Fruit fly (Drosophila melanogaster): Measurements from ENCODE around the gene Roc1a.

Roc1a gene

DNA sequence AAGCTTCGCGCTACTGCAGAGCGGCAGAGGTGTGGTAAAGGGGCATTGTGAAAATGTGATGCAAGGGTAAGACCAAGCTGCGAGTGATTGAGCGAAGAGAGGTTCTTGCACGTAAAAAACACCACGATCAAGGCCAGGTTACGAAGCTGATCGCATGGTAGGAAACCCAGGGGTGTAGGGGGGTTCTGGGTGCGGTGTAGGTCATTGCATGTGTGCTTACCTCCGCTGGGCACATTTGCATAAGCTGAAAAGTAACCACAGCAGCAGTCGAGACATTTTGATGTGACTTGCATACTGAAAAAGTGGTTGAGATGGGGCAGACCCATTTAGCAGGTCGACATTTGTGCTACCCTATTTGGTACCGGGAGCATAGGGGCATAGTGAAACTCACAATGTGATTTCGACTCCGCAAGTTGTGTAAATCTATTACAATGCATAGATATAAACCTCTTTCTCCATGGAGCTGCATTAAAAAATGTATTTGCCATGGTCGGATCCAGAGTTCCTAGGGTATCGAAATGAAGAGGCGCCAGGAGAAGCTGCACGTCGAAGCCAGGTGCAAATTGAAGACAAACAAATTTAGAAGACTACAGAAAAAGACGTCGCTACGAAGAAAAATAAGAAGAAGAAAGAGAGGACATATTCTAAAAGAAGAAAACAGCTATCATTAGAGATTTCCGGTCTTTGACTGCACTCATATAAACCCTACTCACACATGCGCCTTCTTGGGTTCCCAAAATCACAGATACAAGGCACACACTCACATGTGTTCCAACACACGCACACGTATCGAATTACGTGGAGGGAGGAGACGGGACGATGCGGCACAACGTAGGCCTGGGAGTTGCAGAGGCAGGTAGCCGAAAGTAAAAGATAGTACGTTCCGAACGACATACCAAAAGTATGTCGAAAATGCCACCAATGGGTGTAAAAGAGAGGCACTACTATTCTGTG lies 46.0 kb downstream of the Roc1a start (continued):
- no peak for TF ChIP-seq ttk (GFP tag; IDR thresholded peaks at IDR 0.05)
- TF ChIP-seq CG17568 (GFP tag; optimal IDR thresholded peaks at IDR 0.05) = no peak
- no peak for TF ChIP-seq CG6813 (GFP tag; optimal IDR thresholded peaks at IDR 0.05)
- no peak for TF ChIP-seq Hand (GFP tag; optimal IDR thresholded peaks at IDR 0.05)
- peak; percentile 10 for TF ChIP-seq HLHmδ (GFP tag; optimal IDR thresholded peaks at IDR 0.05)
- TF ChIP-seq CG12769 (tag; optimal IDR thresholded peaks at IDR 0.05) = no peak
- TF ChIP-seq jumu (GFP tag; optimal IDR thresholded peaks at IDR 0.05) = no peak
- TF ChIP-seq corto (GFP tag; optimal IDR thresholded peaks at IDR 0.05) = no peak
- no peak for TF ChIP-seq CG9932 (GFP tag; IDR thresholded peaks at IDR 0.05)
- no peak for TF ChIP-seq gsb-n (tag; optimal IDR thresholded peaks at IDR 0.05)
- peak in 1 of 3 experiments; percentile 9 for TF ChIP-seq lola (GFP tag; optimal IDR thresholded peaks at IDR 0.05)
- TF ChIP-seq zen2 (GFP tag; IDR thresholded peaks at IDR 0.05; ENCODE audit: partially characterized antibody) = no peak
- TF ChIP-seq CG12104 (GFP tag; optimal IDR thresholded peaks at IDR 0.05) = no peak
- TF ChIP-seq unc-4 (GFP tag; IDR thresholded peaks at IDR 0.05; ENCODE audit: partially characterized antibody) = no peak
- TF ChIP-seq CG1792 (GFP tag; optimal IDR thresholded peaks at IDR 0.05) = no peak
- peak; percentile 1 for TF ChIP-seq sens (GFP tag)
- TF ChIP-seq CG2889 (GFP tag; IDR thresholded peaks at IDR 0.05) = no peak
- no peak for TF ChIP-seq tx (GFP tag; optimal IDR thresholded peaks at IDR 0.05)
- TF ChIP-seq CG17829 (tag; optimal IDR thresholded peaks at IDR 0.05) = no peak
- no peak for TF ChIP-seq Sry-β (GFP tag; optimal IDR thresholded peaks at IDR 0.05)
- no peak for TF ChIP-seq CG8089 (GFP tag; optimal IDR thresholded peaks at IDR 0.05)
- no peak for TF ChIP-seq maf-S (GFP tag; optimal IDR thresholded peaks at IDR 0.05)
- TF ChIP-seq CG12942 (GFP tag; optimal IDR thresholded peaks at IDR 0.05) = no peak
- no peak for TF ChIP-seq hth (optimal IDR thresholded peaks at IDR 0.05)
- no peak for TF ChIP-seq Ets97D (GFP tag; optimal IDR thresholded peaks at IDR 0.05)
- TF ChIP-seq sug (tag; optimal IDR thresholded peaks at IDR 0.05) = no peak
- TF ChIP-seq CG2712 (tag; optimal IDR thresholded peaks at IDR 0.05) = peak; percentile 22
- TF ChIP-seq CG5953 (GFP tag; IDR thresholded peaks at IDR 0.05) = no peak
- no peak for TF ChIP-seq caup (GFP tag; optimal IDR thresholded peaks at IDR 0.05; ENCODE audit: severe bottlenecking)
- no peak for TF ChIP-seq Mrtf (GFP tag; IDR thresholded peaks at IDR 0.05)
- no peak for TF ChIP-seq ERR (GFP tag; optimal IDR thresholded peaks at IDR 0.05)
- TF ChIP-seq CG4707 (GFP tag; optimal IDR thresholded peaks at IDR 0.05) = no peak
- TF ChIP-seq CG18764 (GFP tag; optimal IDR thresholded peaks at IDR 0.05) = no peak
- TF ChIP-seq CG3847 (GFP tag; IDR thresholded peaks at IDR 0.05) = no peak
- TF ChIP-seq CG11560 (tag; IDR thresholded peaks at IDR 0.05) = no peak
- no peak for TF ChIP-seq ranshi (GFP tag; IDR thresholded peaks at IDR 0.05)
- TF ChIP-seq Drgx (GFP tag; IDR thresholded peaks at IDR 0.05) = no peak
- TF ChIP-seq cg (GFP tag; optimal IDR thresholded peaks at IDR 0.05) = peak; percentile 76
- no peak for TF ChIP-seq CG2120 (GFP tag; optimal IDR thresholded peaks at IDR 0.05)
- TF ChIP-seq gcm (GFP tag; optimal IDR thresholded peaks at IDR 0.05) = no peak
- 0 out of 3 replicates have a peak, but pooled peaks have one; percentile 16 for TF ChIP-seq dysf (GFP tag; IDR thresholded peaks at IDR 0.05)
- no peak for TF ChIP-seq grau (tag; optimal IDR thresholded peaks at IDR 0.05)
- no peak for TF ChIP-seq sob (GFP tag; IDR thresholded peaks at IDR 0.05)
- TF ChIP-seq Side (GFP tag; optimal IDR thresholded peaks at IDR 0.05) = no peak
- TF ChIP-seq CG13775 (GFP tag; optimal IDR thresholded peaks at IDR 0.05) = no peak
- TF ChIP-seq CG10565 (GFP tag; optimal IDR thresholded peaks at IDR 0.05) = no peak
- no peak for TF ChIP-seq CG13424 (tag; optimal IDR thresholded peaks at IDR 0.05)
- no peak for TF ChIP-seq CG10431 (GFP tag; optimal IDR thresholded peaks at IDR 0.05)
- no peak for TF ChIP-seq ro (GFP tag; IDR thresholded peaks at IDR 0.05)
